Fruit fly (Drosophila melanogaster) whole organism, embryonic: ENCODE measurements around the gene CG7646.

Source experiments
- Bgb ChIP-seq: fragments of 200-800 bp; sonication (Bioruptor generic); IDR thresholded peaks from 2 replicates; pipeline ENCODE4 v1.3.6; 2022; ENCODE audit warnings: missing biosample characterization, missing genetic modification characterization; ENCODE audit not compliant: partially characterized antibody
- CG10274 ChIP-seq: fragments of 200-800 bp; sonication (Bioruptor generic); optimal IDR thresholded peaks from 3 replicates; lab custom pipeline; 2017; ENCODE audit warnings: missing biosample characterization, mild to moderate bottlenecking, missing genetic modification characterization
- CG10321 ChIP-seq: fragments of 200-800 bp; sonication (Bioruptor generic); IDR thresholded peaks from 2 replicates; pipeline ENCODE4 v1.3.6; 2022; ENCODE audit warnings: missing biosample characterization, missing genetic modification characterization
- CG11504 ChIP-seq: fragments of 200-800 bp; sonication (Bioruptor generic); optimal IDR thresholded peaks from 3 replicates; lab custom pipeline; 2019; ENCODE audit warnings: missing biosample characterization, mild to moderate bottlenecking, missing genetic modification characterization, moderate library complexity
- CG11723 ChIP-seq: fragments of 200-800 bp; sonication (Bioruptor generic); optimal IDR thresholded peaks from 2 replicates; lab custom pipeline; 2017; ENCODE audit warnings: missing biosample characterization, mild to moderate bottlenecking, missing genetic modification characterization
- CG14710 ChIP-seq: fragments of 200-800 bp; sonication (Bioruptor generic); optimal IDR thresholded peaks from 3 replicates; lab custom pipeline; 2019; ENCODE audit warnings: missing biosample characterization, mild to moderate bottlenecking, missing genetic modification characterization, moderate library complexity
- CG15696 ChIP-seq: fragments of 200-800 bp; sonication (Bioruptor generic); optimal IDR thresholded peaks from 2 replicates; lab custom pipeline; 2019; ENCODE audit warnings: missing biosample characterization, mild to moderate bottlenecking, missing genetic modification characterization, moderate library complexity
- CG16815 ChIP-seq: fragments of 200-800 bp; sonication (Bioruptor generic); optimal IDR thresholded peaks from 3 replicates; lab custom pipeline; 2017; ENCODE audit warnings: missing biosample characterization, mild to moderate bottlenecking, missing genetic modification characterization
- CG17568 ChIP-seq: fragments of 200-800 bp; sonication (Bioruptor generic); optimal IDR thresholded peaks from 2 replicates; lab custom pipeline; 2018; ENCODE audit warnings: missing biosample characterization, mild to moderate bottlenecking, missing genetic modification characterization, moderate library complexity
- CG18619 ChIP-seq: fragments of 200-800 bp; sonication (Bioruptor generic); optimal IDR thresholded peaks from 3 replicates; lab custom pipeline; 2017; ENCODE audit warnings: missing biosample characterization, mild to moderate bottlenecking, missing genetic modification characterization
- CG2116 ChIP-seq: fragments of 200-800 bp; sonication (Bioruptor generic); optimal IDR thresholded peaks from 3 replicates; lab custom pipeline; 2018; ENCODE audit warnings: missing biosample characterization, mild to moderate bottlenecking, missing genetic modification characterization
- CG2202 ChIP-seq: fragments of 200-800 bp; sonication (Bioruptor generic); optimal IDR thresholded peaks from 2 replicates; lab custom pipeline; 2018; ENCODE audit warnings: missing biosample characterization, mild to moderate bottlenecking, missing genetic modification characterization
- CG4282 ChIP-seq: fragments of 200-800 bp; sonication (Bioruptor generic); optimal IDR thresholded peaks from 2 replicates; lab custom pipeline; 2016; ENCODE audit warnings: missing biosample characterization, missing genetic modification characterization
- CG7372 ChIP-seq: fragments of 200-800 bp; sonication (Bioruptor generic); IDR thresholded peaks from 2 replicates; pipeline ENCODE4 v1.3.6; 2022; ENCODE audit warnings: missing biosample characterization, missing genetic modification characterization
- CG7839 ChIP-seq: fragments of 200-800 bp; sonication (Bioruptor generic); optimal IDR thresholded peaks from 3 replicates; lab custom pipeline; 2018; ENCODE audit warnings: missing biosample characterization, mild to moderate bottlenecking, missing genetic modification characterization, moderate library complexity
- CG7987 ChIP-seq: fragments of 200-800 bp; sonication (Bioruptor generic); optimal IDR thresholded peaks from 2 replicates; lab custom pipeline; 2018; ENCODE audit warnings: missing biosample characterization, mild to moderate bottlenecking, missing genetic modification characterization, moderate library complexity
- CG8765 ChIP-seq: fragments of 200-800 bp; sonication (Bioruptor generic); IDR thresholded peaks from 2 replicates; pipeline ENCODE4 v1.3.6; 2022; ENCODE audit warnings: missing biosample characterization, missing genetic modification characterization
- CG8944 ChIP-seq: fragments of 200-800 bp; sonication (Bioruptor generic); optimal IDR thresholded peaks from 3 replicates; lab custom pipeline; 2016; ENCODE audit warnings: missing biosample characterization, missing genetic modification characterization
- CG9727 ChIP-seq: fragments of 200-800 bp; sonication (Bioruptor generic); optimal IDR thresholded peaks from 3 replicates; lab custom pipeline; 2017; ENCODE audit warnings: missing biosample characterization, mild to moderate bottlenecking, missing genetic modification characterization
- CG9817 ChIP-seq: fragments of 200-800 bp; sonication (Bioruptor generic); optimal IDR thresholded peaks from 2 replicates; lab custom pipeline; 2018; ENCODE audit warnings: missing biosample characterization, mild to moderate bottlenecking, missing genetic modification characterization, moderate library complexity
- HmgD ChIP-seq: fragments of 200-800 bp; sonication (Bioruptor generic); optimal IDR thresholded peaks from 3 replicates; lab custom pipeline; 2016; ENCODE audit warnings: missing biosample characterization, missing genetic modification characterization
- HmgZ ChIP-seq: fragments of 200-800 bp; sonication (Bioruptor generic); optimal IDR thresholded peaks from 2 replicates; lab custom pipeline; 2018; ENCODE audit warnings: missing biosample characterization, mild to moderate bottlenecking, missing genetic modification characterization
- MBD-R2 ChIP-seq: fragments of 200-800 bp; sonication (Bioruptor generic); IDR thresholded peaks from 2 replicates; pipeline ENCODE4 v1.3.6; 2022; ENCODE audit warnings: missing biosample characterization, missing genetic modification characterization
- MESR4 ChIP-seq: fragments of 200-800 bp; sonication (Bioruptor generic); optimal IDR thresholded peaks from 2 replicates; lab custom pipeline; 2018; ENCODE audit warnings: missing biosample characterization, mild to moderate bottlenecking, missing genetic modification characterization, moderate library complexity
- Oaz ChIP-seq: fragments of 200-800 bp; sonication (Bioruptor generic); IDR thresholded peaks from 2 replicates; pipeline ENCODE4 v1.3.6; 2022; ENCODE audit warnings: missing biosample characterization, missing genetic modification characterization
- PHDP ChIP-seq: fragments of 200-800 bp; sonication (Bioruptor generic); optimal IDR thresholded peaks from 3 replicates; lab custom pipeline; 2018; ENCODE audit warnings: missing biosample characterization, mild to moderate bottlenecking, missing genetic modification characterization, moderate library complexity
- Pdp1 ChIP-seq, 2 experiments: fragments of 200-800 bp; sonication (Bioruptor generic); optimal IDR thresholded peaks; 3 replicates each; lab custom pipeline; 2016; ENCODE audit warnings: missing biosample characterization in 2 of 2, missing genetic modification characterization in 2 of 2, mild to moderate bottlenecking in 1 of 2, moderate library complexity in 1 of 2
- Six4 ChIP-seq: fragments of 200-800 bp; sonication (Bioruptor generic); optimal IDR thresholded peaks from 2 replicates; lab custom pipeline; 2016; ENCODE audit warnings: missing biosample characterization, missing genetic modification characterization
- Sox100B ChIP-seq: fragments of 200-800 bp; sonication (Bioruptor generic); optimal IDR thresholded peaks from 3 replicates; lab custom pipeline; 2018; ENCODE audit warnings: missing biosample characterization, mild to moderate bottlenecking, missing genetic modification characterization
- Ssrp ChIP-seq: fragments of 200-800 bp; sonication (Bioruptor generic); optimal IDR thresholded peaks from 2 replicates; lab custom pipeline; 2018; ENCODE audit warnings: missing biosample characterization, mild to moderate bottlenecking, missing genetic modification characterization, moderate library complexity
- az2 ChIP-seq: fragments of 200-800 bp; sonication (Bioruptor generic); optimal IDR thresholded peaks from 3 replicates; lab custom pipeline; 2016; ENCODE audit warnings: missing biosample characterization, missing genetic modification characterization
- bbx ChIP-seq: fragments of 200-800 bp; sonication (Bioruptor generic); IDR thresholded peaks from 2 replicates; pipeline ENCODE4 v1.3.6; 2022; ENCODE audit warnings: missing biosample characterization, missing genetic modification characterization; ENCODE audit not compliant: partially characterized antibody
- esg ChIP-seq: fragments of 200-800 bp; sonication (Bioruptor generic); conservative IDR thresholded peaks from 2 replicates; pipeline ENCODE4 v1.3.6; 2022; ENCODE audit warnings: missing biosample characterization, missing genetic modification characterization
- fd3F ChIP-seq: fragments of 200-800 bp; sonication (Bioruptor generic); optimal IDR thresholded peaks from 2 replicates; lab custom pipeline; 2018; ENCODE audit warnings: missing biosample characterization, mild to moderate bottlenecking, missing genetic modification characterization, moderate library complexity
- gcm ChIP-seq: fragments of 200-800 bp; sonication (Bioruptor generic); optimal IDR thresholded peaks from 2 replicates; lab custom pipeline; 2019; ENCODE audit warnings: missing biosample characterization, mild to moderate bottlenecking, missing genetic modification characterization, moderate library complexity
- gsb ChIP-seq: fragments of 200-800 bp; sonication (Bioruptor generic); IDR thresholded peaks from 2 replicates; pipeline ENCODE4 v1.3.6; 2022; ENCODE audit warnings: missing biosample characterization, missing genetic modification characterization
- her ChIP-seq: fragments of 200-800 bp; sonication (Bioruptor generic); optimal IDR thresholded peaks from 2 replicates; lab custom pipeline; 2016; ENCODE audit warnings: missing biosample characterization, missing genetic modification characterization
- ind ChIP-seq: fragments of 200-800 bp; sonication (Bioruptor generic); optimal IDR thresholded peaks from 3 replicates; lab custom pipeline; 2016; ENCODE audit warnings: missing biosample characterization, missing genetic modification characterization
- lab ChIP-seq: fragments of 200-800 bp; sonication (Bioruptor generic); optimal IDR thresholded peaks from 3 replicates; lab custom pipeline; 2017; ENCODE audit warnings: missing biosample characterization, missing genetic modification characterization, mild to moderate bottlenecking, moderate library complexity, missing genetic modification reagents
- lilli ChIP-seq: fragments of 200-800 bp; sonication (Bioruptor generic); optimal IDR thresholded peaks from 3 replicates; lab custom pipeline; 2016; ENCODE audit warnings: missing biosample characterization, missing genetic modification characterization
- luna ChIP-seq: fragments of 200-800 bp; sonication (Bioruptor generic); optimal IDR thresholded peaks from 2 replicates; lab custom pipeline; 2016; ENCODE audit warnings: missing biosample characterization, missing genetic modification characterization
- mld ChIP-seq: fragments of 200-800 bp; sonication (Bioruptor generic); IDR thresholded peaks from 3 replicates; pipeline ENCODE4 v1.3.6; 2022; ENCODE audit warnings: missing biosample characterization, missing genetic modification characterization; ENCODE audit not compliant: partially characterized antibody
- nerfin-2 ChIP-seq: fragments of 200-800 bp; sonication (Bioruptor generic); IDR thresholded peaks from 2 replicates; pipeline ENCODE4 v1.3.6; 2022; ENCODE audit warnings: missing biosample characterization, missing genetic modification characterization; ENCODE audit not compliant: partially characterized antibody
- pho ChIP-seq: fragments of 200-800 bp; sonication (Bioruptor generic); optimal IDR thresholded peaks from 2 replicates; lab custom pipeline; 2016; ENCODE audit warnings: missing biosample characterization, missing genetic modification characterization
- pnt ChIP-seq: fragments of 200-800 bp; sonication (Bioruptor generic); optimal IDR thresholded peaks from 3 replicates; lab custom pipeline; 2016; ENCODE audit warnings: missing biosample characterization, missing genetic modification characterization
- sens ChIP-seq: fragments of 200-800 bp; sonication (Bioruptor generic); peaks from one replicate; lab custom pipeline; 2016; ENCODE audit warnings: missing biosample characterization, missing genetic modification characterization
- slou ChIP-seq: fragments of 200-800 bp; sonication (Bioruptor generic); optimal IDR thresholded peaks from 3 replicates; lab custom pipeline; 2016; ENCODE audit warnings: missing biosample characterization, missing genetic modification characterization
- wek ChIP-seq: fragments of 200-800 bp; sonication (Bioruptor generic); optimal IDR thresholded peaks from 3 replicates; lab custom pipeline; 2018; ENCODE audit warnings: missing biosample characterization, mild to moderate bottlenecking, missing genetic modification characterization, moderate library complexity

Gene CG7646

DNA sequence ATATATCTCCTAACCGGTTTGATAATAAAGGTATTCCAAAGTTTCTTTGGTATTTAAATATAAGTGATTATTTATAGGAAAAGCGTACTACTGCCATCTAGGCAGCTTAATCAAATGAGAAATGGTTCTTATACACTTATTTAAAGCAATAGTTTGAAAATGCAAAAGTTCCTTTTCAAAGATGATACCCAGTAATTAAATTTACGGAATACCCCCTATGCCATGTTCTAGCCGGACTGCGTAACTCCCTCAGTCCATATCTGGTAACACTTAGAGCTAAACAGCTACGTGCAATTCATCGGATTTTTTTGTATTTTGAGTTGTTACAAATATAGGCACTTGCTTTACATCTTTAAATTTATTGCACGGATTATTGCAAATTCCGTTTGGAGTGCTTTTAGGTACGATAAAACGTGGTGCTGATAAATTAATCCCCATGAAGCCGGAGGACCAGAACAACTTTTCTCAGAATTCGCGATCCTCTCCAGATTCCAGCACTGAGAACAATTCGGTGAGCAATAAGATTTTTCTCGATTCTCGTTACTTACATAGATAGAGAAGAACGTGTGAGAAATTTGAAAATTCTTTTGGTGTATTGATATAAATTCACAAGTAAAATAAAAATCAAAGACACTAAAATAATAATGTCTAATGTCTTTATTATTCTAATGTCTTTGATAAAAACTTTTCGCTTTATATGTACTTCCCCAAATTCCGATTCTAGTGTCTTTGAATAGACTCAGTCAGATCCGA is 11.0 kb downstream of the CG7646 start, which contains the start of gene CG7668 (continued):
- TF ChIP-seq HmgZ (tag; lab: Kevin White, UChicago) = peak; percentile 92
- peak; percentile 85 for TF ChIP-seq Six4 (GFP tag; lab: Kevin White, UChicago)
- peak; percentile 87 for TF ChIP-seq CG8944 (GFP tag; lab: Kevin White, UChicago)
- TF ChIP-seq gcm (GFP tag; lab: Kevin White, UChicago) = peak; percentile 93
- TF ChIP-seq CG9817 = peak; percentile 88
- peak; percentile 92 for TF ChIP-seq lab (GFP tag; lab: Kevin White, UChicago)
- peak; percentile 44; the same call in 1 of the 2 replicates for TF ChIP-seq nerfin-2 (GFP tag; lab: Robert Waterston, UW)
- TF ChIP-seq CG8765 = peak; percentile 86
- peak; percentile 86 for TF ChIP-seq CG7987 (GFP tag; lab: Kevin White, UChicago)
- TF ChIP-seq ind = peak; percentile 89
- peak; percentile 91 for TF ChIP-seq CG11504 (tag; lab: Kevin White, UChicago)
- TF ChIP-seq Pdp1 (GFP tag; optimal IDR thresholded peaks at IDR 0.05; lab: Kevin White, UChicago) = peak; percentile 85 to 91
- peak; percentile 81 for TF ChIP-seq CG16815 (GFP tag; lab: Kevin White, UChicago)
- peak; percentile 85 for TF ChIP-seq CG15696 (tag; lab: Kevin White, UChicago)
- TF ChIP-seq CG10321 (GFP tag; lab: Robert Waterston, UW) = peak; percentile 43; the same call in 1 of the 2 replicates
- peak; percentile 81 for TF ChIP-seq her
- TF ChIP-seq luna (GFP tag; lab: Kevin White, UChicago) = peak; percentile 61
- TF ChIP-seq CG2202 (tag; lab: Kevin White, UChicago) = peak; percentile 86
- peak; percentile 90 for TF ChIP-seq CG9727
- TF ChIP-seq fd3F (GFP tag; lab: Kevin White, UChicago) = peak; percentile 81
- TF ChIP-seq CG7839 = peak; percentile 91
- peak; percentile 76 for TF ChIP-seq MBD-R2 (GFP tag; lab: Robert Waterston, UW)
- no peak for TF ChIP-seq Bgb (GFP tag; lab: Robert Waterston, UW)
- peak; percentile 92 for TF ChIP-seq CG14710 (tag; lab: Kevin White, UChicago)
- TF ChIP-seq sens = peak; percentile 99
- TF ChIP-seq Ssrp (tag; lab: Kevin White, UChicago) = peak; percentile 87
- peak; percentile 70 for TF ChIP-seq gsb
- TF ChIP-seq esg (GFP tag; lab: Robert Waterston, UW) = peak; percentile 85
- TF ChIP-seq mld (GFP tag; lab: Robert Waterston, UW) = no peak
- peak; percentile 58 for TF ChIP-seq CG4282 (GFP tag; lab: Kevin White, UChicago)
- TF ChIP-seq slou = peak; percentile 69
- TF ChIP-seq HmgD (GFP tag; lab: Kevin White, UChicago) = peak; percentile 77
- TF ChIP-seq MESR4 (GFP tag; lab: Kevin White, UChicago) = peak; percentile 67
- peak; percentile 86 for TF ChIP-seq CG7372 (GFP tag; lab: Robert Waterston, UW)
- no peak for TF ChIP-seq bbx (GFP tag; lab: Robert Waterston, UW)
- TF ChIP-seq Sox100B = peak; percentile 83
- TF ChIP-seq wek = peak; percentile 98
- TF ChIP-seq pnt = peak; percentile 85
- peak; percentile 74 for TF ChIP-seq CG11723 (GFP tag; lab: Kevin White, UChicago)
- TF ChIP-seq CG17568 = peak; percentile 85
- peak; percentile 90 for TF ChIP-seq lilli (GFP tag; lab: Kevin White, UChicago)
- peak; percentile 47 for TF ChIP-seq CG10274 (GFP tag; lab: Kevin White, UChicago)
- peak; percentile 95 for TF ChIP-seq PHDP (tag; lab: Kevin White, UChicago)
- peak; percentile 89 for TF ChIP-seq pho (GFP tag; lab: Kevin White, UChicago)
- TF ChIP-seq az2 (GFP tag; lab: Kevin White, UChicago) = peak; percentile 91
- peak; percentile 68 for TF ChIP-seq CG2116 (GFP tag; lab: Kevin White, UChicago)
- TF ChIP-seq Oaz = peak; percentile 84; the same call in 1 of the 2 replicates
- peak; percentile 81 for TF ChIP-seq CG18619 (GFP tag; lab: Kevin White, UChicago)
